Worm (Caenorhabditis elegans): ENCODE results near the gene srw-15.

srw-15 gene

ce11 chrV:15276915-15277314 lies 46.6 kb downstream of the srw-15 start, which contains the start of gene srw-17:
Gene srw-17, minus strand, starts transcription at chrV:15277015.
- no peak for TF ChIP-seq unc-86 (tag; optimal IDR thresholded peaks at IDR 0.05)
- TF ChIP-seq ceh-9 (tag; optimal IDR thresholded peaks at IDR 0.05) = no peak
- no peak for TF ChIP-seq lim-6 (tag; optimal IDR thresholded peaks at IDR 0.05)
- no peak for TF ChIP-seq ceh-19 (GFP tag; optimal IDR thresholded peaks at IDR 0.05)
- no peak for TF ChIP-seq hlh-30 (tag; optimal IDR thresholded peaks at IDR 0.05; ENCODE audit: insufficient read depth)
- no peak for TF ChIP-seq gmeb-2 (tag; optimal IDR thresholded peaks at IDR 0.05)
- no peak for TF ChIP-seq pha-4 (tag; optimal IDR thresholded peaks at IDR 0.05)
- no peak for TF ChIP-seq elt-2 (tag; optimal IDR thresholded peaks at IDR 0.05)
- TF ChIP-seq ets-4 (tag; optimal IDR thresholded peaks at IDR 0.05) = no peak

- no peak for TF ChIP-seq ceh-45 (GFP tag; IDR thresholded peaks at IDR 0.05)
- TF ChIP-seq eyg-1 (tag; optimal IDR thresholded peaks at IDR 0.05) = no peak
- no peak for TF ChIP-seq hlh-8 (tag; optimal IDR thresholded peaks at IDR 0.05)
- TF ChIP-seq fax-1 (tag; optimal IDR thresholded peaks at IDR 0.05) = no peak
- TF ChIP-seq gmeb-2 (tag; optimal IDR thresholded peaks at IDR 0.05) = no peak
These were observed 51.1 kb downstream of the srw-15 start, which contains the start of the genes srw-19 and srx-51 for ce11 chrV:15281279-15281949. Gene srw-19, minus strand, starts transcription at chrV:15281379. Gene srx-51, plus strand, starts transcription at chrV:15281899.
